Worm (Caenorhabditis elegans): Measurements from ENCODE around the gene srg-2.

- no peak for TF ChIP-seq lsy-2 (tag; optimal IDR thresholded peaks at IDR 0.05)
- TF ChIP-seq dpl-1 (GFP tag; optimal IDR thresholded peaks at IDR 0.05), result no peak
- TF ChIP-seq ceh-82 (tag; optimal IDR thresholded peaks at IDR 0.05), result no peak
- TF ChIP-seq nhr-28 (tag; optimal IDR thresholded peaks at IDR 0.05), result no peak
- no peak for TF ChIP-seq Y5F2A.4 (GFP tag; optimal IDR thresholded peaks at IDR 0.05)
- TF ChIP-seq ceh-28 (tag; optimal IDR thresholded peaks at IDR 0.05), result no peak
Observed at ce11 chrIII:6265911-6266310, 5.9 kb upstream of the srg-2 start, which contains the start of gene srg-6.
